Fruit fly (Drosophila melanogaster) whole organism, embryonic: Measurements from ENCODE around the gene CG32462.

Source experiments
- ATbp ChIP-seq: fragments of 200-800 bp; sonication (Bioruptor generic); optimal IDR thresholded peaks from 2 replicates; lab custom pipeline; 2017; ENCODE audit warnings: missing biosample characterization, mild to moderate bottlenecking, missing genetic modification characterization, missing genetic modification reagents
- CG11696 ChIP-seq: fragments of 200-800 bp; sonication (Bioruptor generic); IDR thresholded peaks from 2 replicates; pipeline ENCODE4 v1.3.6; 2022; ENCODE audit warnings: missing biosample characterization, missing genetic modification characterization
- CG14860 ChIP-seq: fragments of 200-800 bp; sonication (Bioruptor generic); IDR thresholded peaks from 3 replicates; pipeline ENCODE4 v1.3.6; 2022; ENCODE audit warnings: missing biosample characterization, missing genetic modification characterization; ENCODE audit not compliant: partially characterized antibody
- CG15269 ChIP-seq: fragments of 200-800 bp; sonication (Bioruptor generic); optimal IDR thresholded peaks from 2 replicates; lab custom pipeline; 2018; ENCODE audit warnings: missing biosample characterization, mild to moderate bottlenecking, missing genetic modification characterization, moderate library complexity
- CG15601 ChIP-seq: fragments of 200-800 bp; sonication (Bioruptor generic); optimal IDR thresholded peaks from 3 replicates; lab custom pipeline; 2019; ENCODE audit warnings: missing biosample characterization, mild to moderate bottlenecking, missing genetic modification characterization, moderate library complexity
- CG16815 ChIP-seq: fragments of 200-800 bp; sonication (Bioruptor generic); optimal IDR thresholded peaks from 3 replicates; lab custom pipeline; 2017; ENCODE audit warnings: missing biosample characterization, mild to moderate bottlenecking, missing genetic modification characterization
- CG31441 ChIP-seq: fragments of 200-800 bp; sonication (Bioruptor generic); IDR thresholded peaks from 2 replicates; pipeline ENCODE4 v1.3.6; 2022; ENCODE audit warnings: missing biosample characterization, missing genetic modification characterization
- CG3281 ChIP-seq: fragments of 200-800 bp; sonication (Bioruptor generic); optimal IDR thresholded peaks from 3 replicates; lab custom pipeline; 2017; ENCODE audit warnings: missing biosample characterization, mild to moderate bottlenecking, missing genetic modification characterization
- CG34224 ChIP-seq: fragments of 200-800 bp; sonication (Bioruptor generic); IDR thresholded peaks from 3 replicates; pipeline ENCODE4 v1.3.6; 2022; ENCODE audit warnings: missing biosample characterization, missing genetic modification characterization; ENCODE audit not compliant: partially characterized antibody
- CG3995 ChIP-seq: fragments of 200-800 bp; sonication (Bioruptor generic); optimal IDR thresholded peaks from 3 replicates; lab custom pipeline; 2016; ENCODE audit warnings: missing biosample characterization, missing genetic modification characterization
- CG4328 ChIP-seq: fragments of 200-800 bp; sonication (Bioruptor generic); optimal IDR thresholded peaks from 3 replicates; lab custom pipeline; 2017; ENCODE audit warnings: missing biosample characterization, missing genetic modification reagents, missing genetic modification characterization
- CG4360 ChIP-seq: fragments of 200-800 bp; sonication (Bioruptor generic); IDR thresholded peaks from 2 replicates; pipeline ENCODE4 v1.3.6; 2022; ENCODE audit warnings: missing biosample characterization, missing genetic modification characterization
- CG5245 ChIP-seq: fragments of 200-800 bp; sonication (Bioruptor generic); optimal IDR thresholded peaks from 3 replicates; lab custom pipeline; 2016; ENCODE audit warnings: missing biosample characterization, missing genetic modification characterization
- CG6175 ChIP-seq: fragments of 200-800 bp; sonication (Bioruptor generic); IDR thresholded peaks from 3 replicates; pipeline ENCODE4 v1.3.6; 2022; ENCODE audit warnings: missing biosample characterization, missing genetic modification characterization
- CG9932 ChIP-seq: fragments of 200-800 bp; sonication (Bioruptor generic); IDR thresholded peaks from 2 replicates; pipeline ENCODE4 v1.3.6; 2022; ENCODE audit warnings: missing biosample characterization, missing genetic modification characterization
- CHES-1-like ChIP-seq: fragments of 200-800 bp; sonication (Bioruptor generic); optimal IDR thresholded peaks from 2 replicates; lab custom pipeline; 2016; ENCODE audit warnings: missing biosample characterization, missing genetic modification characterization
- Camta ChIP-seq: fragments of 200-800 bp; sonication (Bioruptor generic); optimal IDR thresholded peaks from 2 replicates; lab custom pipeline; 2016; ENCODE audit warnings: missing biosample characterization, missing genetic modification characterization
- Fer1 ChIP-seq: fragments of 200-800 bp; sonication (Bioruptor generic); optimal IDR thresholded peaks from 2 replicates; lab custom pipeline; 2017; ENCODE audit warnings: missing biosample characterization, mild to moderate bottlenecking, missing genetic modification characterization
- GATAe ChIP-seq: fragments of 200-800 bp; sonication (Bioruptor generic); conservative IDR thresholded peaks from 2 replicates; pipeline ENCODE4 v1.3.6; 2022; ENCODE audit warnings: missing biosample characterization, missing genetic modification characterization
- Gsc ChIP-seq: fragments of 200-800 bp; sonication (Bioruptor generic); IDR thresholded peaks from 2 replicates; pipeline ENCODE4 v1.3.6; 2022; ENCODE audit warnings: missing biosample characterization, missing genetic modification characterization
- H15 ChIP-seq: fragments of 200-800 bp; sonication (Bioruptor generic); IDR thresholded peaks from 3 replicates; pipeline ENCODE4 v1.3.6; 2022; ENCODE audit warnings: missing biosample characterization, missing genetic modification characterization
- H2.0 ChIP-seq: fragments of 200-800 bp; sonication (Bioruptor generic); IDR thresholded peaks from 2 replicates; pipeline ENCODE4 v1.3.6; 2022; ENCODE audit warnings: missing biosample characterization, missing genetic modification characterization
- HLH4C ChIP-seq: fragments of 200-800 bp; sonication (Bioruptor generic); IDR thresholded peaks from 3 replicates; pipeline ENCODE4 v1.3.6; 2022; ENCODE audit warnings: missing biosample characterization, missing genetic modification characterization; ENCODE audit not compliant: partially characterized antibody
- Hey ChIP-seq: fragments of 200-800 bp; sonication (Bioruptor generic); optimal IDR thresholded peaks from 3 replicates; lab custom pipeline; 2018; ENCODE audit warnings: missing biosample characterization, mild to moderate bottlenecking, missing genetic modification characterization
- Lpt ChIP-seq: fragments of >200 bp; optimal IDR thresholded peaks from 2 replicates; lab custom pipeline; 2018; ENCODE audit warnings: missing biosample characterization, missing genetic modification characterization
- MTF-1 ChIP-seq: fragments of 200-800 bp; sonication (Bioruptor generic); optimal IDR thresholded peaks from 2 replicates; lab custom pipeline; 2018; ENCODE audit warnings: missing biosample characterization, mild to moderate bottlenecking, missing genetic modification characterization, borderline replicate concordance
- NfI ChIP-seq: fragments of 200-800 bp; sonication (Bioruptor generic); optimal IDR thresholded peaks from 3 replicates; lab custom pipeline; 2018; ENCODE audit warnings: missing biosample characterization, mild to moderate bottlenecking, missing genetic modification characterization, moderate library complexity
- Pdp1 ChIP-seq, 2 experiments: fragments of 200-800 bp; sonication (Bioruptor generic); optimal IDR thresholded peaks; 3 replicates each; lab custom pipeline; 2016; ENCODE audit warnings: missing biosample characterization in 2 of 2, missing genetic modification characterization in 2 of 2, mild to moderate bottlenecking in 1 of 2, moderate library complexity in 1 of 2
- Rfx ChIP-seq: fragments of 200-800 bp; sonication (Bioruptor generic); IDR thresholded peaks from 2 replicates; pipeline ENCODE4 v1.3.6; 2022; ENCODE audit warnings: missing biosample characterization, missing genetic modification characterization
- YL-1 ChIP-seq: fragments of 200-800 bp; sonication (Bioruptor generic); optimal IDR thresholded peaks from 3 replicates; lab custom pipeline; 2017; ENCODE audit warnings: missing biosample characterization, mild to moderate bottlenecking, missing genetic modification characterization
- amos ChIP-seq: fragments of 200-800 bp; sonication (Bioruptor generic); IDR thresholded peaks from 2 replicates; pipeline ENCODE4 v1.3.6; 2022; ENCODE audit warnings: missing biosample characterization, missing genetic modification characterization; ENCODE audit not compliant: partially characterized antibody
- bowl ChIP-seq: fragments of 200-800 bp; sonication (Bioruptor generic); IDR thresholded peaks from 2 replicates; pipeline ENCODE4 v1.3.6; 2022; ENCODE audit warnings: missing biosample characterization, missing genetic modification characterization
- cg ChIP-seq: fragments of 200-800 bp; sonication (Bioruptor generic); optimal IDR thresholded peaks from 3 replicates; lab custom pipeline; 2019; ENCODE audit warnings: missing biosample characterization, mild to moderate bottlenecking, missing genetic modification characterization, moderate library complexity
- ci ChIP-seq: fragments of 200-800 bp; sonication (Bioruptor generic); IDR thresholded peaks from 3 replicates; pipeline ENCODE4 v1.3.6; 2022; ENCODE audit warnings: missing biosample characterization, missing genetic modification characterization
- eyg ChIP-seq: fragments of 200-800 bp; sonication (Bioruptor generic); optimal IDR thresholded peaks from 3 replicates; lab custom pipeline; 2016; ENCODE audit warnings: missing biosample characterization, missing genetic modification characterization
- fru ChIP-seq: fragments of >200 bp; optimal IDR thresholded peaks from 2 replicates; lab custom pipeline; 2017
- luna ChIP-seq: fragments of 200-800 bp; sonication (Bioruptor generic); optimal IDR thresholded peaks from 2 replicates; lab custom pipeline; 2016; ENCODE audit warnings: missing biosample characterization, missing genetic modification characterization
- mam ChIP-seq: fragments of 200-800 bp; sonication (Bioruptor generic); optimal IDR thresholded peaks from 3 replicates; lab custom pipeline; 2016; ENCODE audit warnings: missing biosample characterization, missing genetic modification characterization
- nerfin-2 ChIP-seq: fragments of 200-800 bp; sonication (Bioruptor generic); IDR thresholded peaks from 2 replicates; pipeline ENCODE4 v1.3.6; 2022; ENCODE audit warnings: missing biosample characterization, missing genetic modification characterization; ENCODE audit not compliant: partially characterized antibody
- nmo ChIP-seq: fragments of 200-800 bp; sonication (Bioruptor generic); optimal IDR thresholded peaks from 2 replicates; lab custom pipeline; 2018; ENCODE audit warnings: missing biosample characterization, mild to moderate bottlenecking, missing genetic modification characterization, moderate library complexity
- row ChIP-seq: fragments of 200-800 bp; sonication (Bioruptor generic); IDR thresholded peaks from 3 replicates; pipeline ENCODE4 v1.3.6; 2022; ENCODE audit warnings: missing biosample characterization, missing genetic modification characterization
- run ChIP-seq: fragments of 200-800 bp; sonication (Bioruptor generic); optimal IDR thresholded peaks from 3 replicates; lab custom pipeline; 2018; ENCODE audit warnings: missing biosample characterization, mild to moderate bottlenecking, missing genetic modification characterization
- sob ChIP-seq: fragments of 200-800 bp; sonication (Bioruptor generic); IDR thresholded peaks from 2 replicates; pipeline ENCODE4 v1.3.6; 2022; ENCODE audit warnings: missing biosample characterization, missing genetic modification characterization
- sug ChIP-seq: fragments of 200-800 bp; optimal IDR thresholded peaks from 2 replicates; lab custom pipeline; 2019; ENCODE audit warnings: missing biosample characterization, mild to moderate bottlenecking, missing genetic modification characterization, moderate library complexity
- tap ChIP-seq: fragments of 200-800 bp; optimal IDR thresholded peaks from 3 replicates; lab custom pipeline; 2019; ENCODE audit warnings: missing biosample characterization, mild to moderate bottlenecking, missing genetic modification characterization, moderate library complexity
- tio ChIP-seq: fragments of 200-800 bp; sonication (Bioruptor generic); optimal IDR thresholded peaks from 2 replicates; lab custom pipeline; 2017; ENCODE audit warnings: missing biosample characterization, missing genetic modification characterization, inconsistent platforms
- tna ChIP-seq: fragments of 200-800 bp; sonication (Bioruptor generic); IDR thresholded peaks from 2 replicates; pipeline ENCODE4 v1.3.6; 2022; ENCODE audit warnings: missing biosample characterization, missing genetic modification characterization; ENCODE audit not compliant: partially characterized antibody
- vnd ChIP-seq: fragments of 200-800 bp; sonication (Bioruptor generic); IDR thresholded peaks from 3 replicates; pipeline ENCODE4 v1.3.6; 2022; ENCODE audit warnings: missing biosample characterization, missing genetic modification characterization; ENCODE audit not compliant: partially characterized antibody
- zen ChIP-seq: fragments of 200-800 bp; sonication (Bioruptor generic); optimal IDR thresholded peaks from 3 replicates; lab custom pipeline; 2018; ENCODE audit warnings: missing biosample characterization, mild to moderate bottlenecking, missing genetic modification characterization, moderate library complexity

CG32462 gene

DNA sequence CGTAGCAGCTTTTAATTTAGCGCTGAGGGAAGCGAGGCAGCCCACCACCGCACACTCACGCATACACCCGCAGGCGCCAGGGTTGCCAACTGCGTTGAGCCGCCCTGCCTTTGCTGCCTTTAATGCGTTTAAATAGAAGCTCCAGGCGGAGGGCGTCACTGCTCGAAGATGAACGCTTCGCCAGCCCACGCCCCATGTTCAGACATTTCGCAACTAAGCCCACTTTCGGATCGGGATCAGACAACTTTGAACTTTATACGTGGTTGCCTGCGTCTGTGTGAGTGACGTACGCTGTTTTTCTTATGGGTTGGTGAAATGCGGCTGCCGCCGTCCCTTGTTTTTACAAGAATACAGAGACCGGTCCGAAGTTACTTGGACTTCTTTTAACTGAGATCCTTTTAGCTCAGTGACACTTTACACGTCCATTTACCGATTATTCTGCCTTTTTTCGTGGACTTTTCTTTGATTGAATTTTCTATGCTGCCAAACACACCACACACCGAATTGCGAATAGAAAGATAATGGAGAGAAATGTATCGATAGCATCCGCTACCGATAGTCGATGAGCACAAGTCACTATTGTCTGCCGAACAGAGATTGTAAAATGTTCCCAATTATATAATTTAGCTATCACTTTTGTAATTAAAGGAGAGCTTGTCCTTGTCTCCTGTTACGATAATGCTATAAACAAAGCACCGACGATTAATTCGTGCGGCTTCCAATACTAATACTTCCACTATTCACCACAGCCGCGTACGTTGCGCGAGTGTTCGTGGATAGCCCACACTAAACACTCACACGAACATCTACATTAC, 17.9 kb upstream of the CG32462 start (continued):
- TF ChIP-seq YL-1 (GFP tag; lab: Kevin White, UChicago) (peak; percentile 75), CG34224 (GFP tag; lab: Robert Waterston, UW) (peak; percentile 9; the same call in 2 of the 3 replicates), tna (peak; percentile 71), Rfx (GFP tag; lab: Robert Waterston, UW) (peak; percentile 66), CG3281 (peak; percentile 41), sug (tag; lab: Kevin White, UChicago) (no peak), fru (no peak), CG6175 (GFP tag; lab: Robert Waterston, UW) (no peak), H15 (GFP tag; lab: Robert Waterston, UW) (no peak), row (GFP tag; lab: Robert Waterston, UW) (peak; percentile 60), CG31441 (GFP tag; lab: Robert Waterston, UW) (no peak), Lpt (GFP tag; lab: Kevin White, UChicago) (no peak), vnd (peak; percentile 68), CHES-1-like (GFP tag; lab: Kevin White, UChicago) (peak; percentile 35), cg (peak; percentile 86), amos (peak; percentile 74), HLH4C (GFP tag; lab: Robert Waterston, UW) (peak; percentile 67; the same call in 2 of the 3 replicates), CG4360 (no peak), bowl (GFP tag; lab: Robert Waterston, UW) (no peak), CG4328 (GFP tag; lab: Kevin White, UChicago) (no peak), CG9932 (GFP tag; lab: Robert Waterston, UW) (peak; percentile 48), zen (tag; lab: Kevin White, UChicago) (no peak), luna (GFP tag; lab: Kevin White, UChicago) (no peak), CG3995 (GFP tag; lab: Kevin White, UChicago) (peak; percentile 68)

DNA sequence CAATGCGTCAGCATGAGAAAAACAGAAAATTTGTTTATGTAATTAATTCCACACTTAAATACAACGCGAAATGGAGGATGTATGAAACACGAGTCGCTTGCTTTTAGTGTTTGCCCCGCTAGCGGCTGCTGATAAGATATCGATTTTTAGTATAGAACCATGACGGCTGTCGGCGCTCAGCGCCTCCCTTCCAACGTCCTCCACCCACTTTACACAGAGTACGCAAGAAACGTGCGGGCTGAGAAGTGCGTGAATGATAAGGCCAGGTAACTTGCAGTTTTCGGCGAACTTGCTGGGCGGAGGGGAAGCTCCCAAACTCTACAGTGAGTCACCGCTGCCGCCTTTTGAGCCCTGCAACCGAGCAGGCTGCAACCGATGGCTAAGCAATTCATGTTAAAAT, 17.1 kb upstream of the CG32462 start:
- no peak for TF ChIP-seq mam (GFP tag; lab: Kevin White, UChicago)
- no peak for TF ChIP-seq eyg (GFP tag; lab: Kevin White, UChicago)
- TF ChIP-seq run (tag; lab: Kevin White, UChicago) = no peak
- peak in 1 of 2 experiments; percentile 64 for TF ChIP-seq Pdp1 (GFP tag; optimal IDR thresholded peaks at IDR 0.05; lab: Kevin White, UChicago)
- TF ChIP-seq Gsc = no peak
- no peak for TF ChIP-seq Fer1
- TF ChIP-seq CG14860 (GFP tag; lab: Robert Waterston, UW) = no peak
- TF ChIP-seq CG5245 (GFP tag; lab: Kevin White, UChicago) = no peak
- TF ChIP-seq MTF-1 (GFP tag; lab: Kevin White, UChicago) = no peak
- TF ChIP-seq CG11696 (GFP tag; lab: Robert Waterston, UW) = no peak
- no peak for TF ChIP-seq tio (GFP tag; lab: Kevin White, UChicago)
- no peak for TF ChIP-seq CG4360
- no peak for TF ChIP-seq zen (tag; lab: Kevin White, UChicago)
- TF ChIP-seq CG15269 (tag; lab: Kevin White, UChicago) = no peak
- TF ChIP-seq NfI (GFP tag; lab: Kevin White, UChicago) = no peak
- no peak for TF ChIP-seq sob
- no peak for TF ChIP-seq H2.0 (GFP tag; lab: Robert Waterston, UW)
- TF ChIP-seq tap (tag; lab: Kevin White, UChicago) = no peak
- TF ChIP-seq CG9932 (GFP tag; lab: Robert Waterston, UW) = no peak
- TF ChIP-seq CG15601 (tag; lab: Kevin White, UChicago) = no peak
- no peak for TF ChIP-seq Lpt (GFP tag; lab: Kevin White, UChicago)
- TF ChIP-seq Camta (GFP tag; lab: Kevin White, UChicago) = no peak
- no peak for TF ChIP-seq ci (GFP tag; lab: Robert Waterston, UW)
- no peak for TF ChIP-seq nerfin-2
- TF ChIP-seq ATbp = no peak
- no peak for TF ChIP-seq nmo (GFP tag; lab: Kevin White, UChicago)
- TF ChIP-seq CG16815 = no peak
- peak; percentile 21 for TF ChIP-seq Hey
- peak; percentile 64; the same call in 1 of the 2 replicates for TF ChIP-seq GATAe (GFP tag; lab: Robert Waterston, UW)
